Worm (Caenorhabditis elegans) whole organism, L4/young adult: ENCODE results near the gene W08E12.7.

Experiments
- W03F9.2 ChIP-seq: fragments of 150-350 bp; optimal IDR thresholded peaks from 2 replicates; lab custom pipeline; 2014; ENCODE audit warnings: missing biosample characterization, missing genetic modification characterization
- dao-5 ChIP-seq: sonication (generic microtip); optimal IDR thresholded peaks from 2 replicates; lab custom pipeline; 2016; ENCODE audit warnings: missing genotype, missing genetic modification characterization, moderate library complexity, missing compliant biosample characterization
- him-1 ChIP-seq: sonication (generic microtip); optimal IDR thresholded peaks from 2 replicates; lab custom pipeline; 2016; ENCODE audit warnings: missing genotype, missing genetic modification reagents, missing genetic modification characterization, missing compliant biosample characterization

- TF ChIP-seq dao-5 (tag; lab: Kevin White, UChicago): no peak
- TF ChIP-seq him-1 (tag; lab: Kevin White, UChicago): no peak
- no peak for TF ChIP-seq W03F9.2 (tag; lab: Kevin White, UChicago)
Measured at ce11 chrIV:3338176-3338575, 43.2 kb downstream of the W08E12.7 start.
